Fruit fly (Drosophila melanogaster) whole organism, embryonic: ENCODE measurements around the gene CIA30.

ENCODE experiments used
- Bgb ChIP-seq: fragments of 200-800 bp; sonication (Bioruptor generic); IDR thresholded peaks from 2 replicates; pipeline ENCODE4 v1.3.6; 2022; ENCODE audit warnings: missing biosample characterization, missing genetic modification characterization; ENCODE audit not compliant: partially characterized antibody
- CG10147 ChIP-seq: fragments of 200-800 bp; sonication (Bioruptor generic); optimal IDR thresholded peaks from 2 replicates; lab custom pipeline; 2019; ENCODE audit warnings: missing biosample characterization, mild to moderate bottlenecking, missing genetic modification characterization, moderate library complexity
- CG10565 ChIP-seq: fragments of 200-800 bp; sonication (Bioruptor generic); optimal IDR thresholded peaks from 3 replicates; lab custom pipeline; 2016; ENCODE audit warnings: missing biosample characterization, mild to moderate bottlenecking, missing genetic modification characterization
- CG12219 ChIP-seq: fragments of 200-800 bp; sonication (Bioruptor generic); optimal IDR thresholded peaks from 3 replicates; lab custom pipeline; 2018; ENCODE audit warnings: missing biosample characterization, mild to moderate bottlenecking, missing genetic modification characterization
- CG14441 ChIP-seq: fragments of 200-800 bp; sonication (Bioruptor generic); IDR thresholded peaks from 2 replicates; pipeline ENCODE4 v1.3.6; 2022; ENCODE audit warnings: missing biosample characterization, missing genetic modification characterization
- CG15011 ChIP-seq: fragments of 200-800 bp; sonication (Bioruptor generic); optimal IDR thresholded peaks from 3 replicates; lab custom pipeline; 2018; ENCODE audit warnings: missing biosample characterization, mild to moderate bottlenecking, missing genetic modification characterization
- CG16779 ChIP-seq: fragments of 200-800 bp; sonication (Bioruptor generic); IDR thresholded peaks from 2 replicates; pipeline ENCODE4 v1.3.6; 2022; ENCODE audit warnings: missing biosample characterization, missing genetic modification characterization
- CG16863 ChIP-seq: fragments of 200-800 bp; sonication (Bioruptor generic); optimal IDR thresholded peaks from 3 replicates; lab custom pipeline; 2016; ENCODE audit warnings: missing biosample characterization, missing genetic modification characterization
- CG4328 ChIP-seq: fragments of 200-800 bp; sonication (Bioruptor generic); optimal IDR thresholded peaks from 3 replicates; lab custom pipeline; 2017; ENCODE audit warnings: missing biosample characterization, missing genetic modification reagents, missing genetic modification characterization
- CG43689 ChIP-seq: fragments of 200-800 bp; sonication (Bioruptor generic); IDR thresholded peaks from 2 replicates; pipeline ENCODE4 v1.3.6; 2022; ENCODE audit warnings: missing biosample characterization, missing genetic modification characterization
- CG4424 ChIP-seq: fragments of 200-800 bp; sonication (Bioruptor generic); optimal IDR thresholded peaks from 3 replicates; lab custom pipeline; 2016; ENCODE audit warnings: missing biosample characterization, missing genetic modification characterization
- CG5245 ChIP-seq: fragments of 200-800 bp; sonication (Bioruptor generic); optimal IDR thresholded peaks from 3 replicates; lab custom pipeline; 2016; ENCODE audit warnings: missing biosample characterization, missing genetic modification characterization
- CG6175 ChIP-seq: fragments of 200-800 bp; sonication (Bioruptor generic); IDR thresholded peaks from 3 replicates; pipeline ENCODE4 v1.3.6; 2022; ENCODE audit warnings: missing biosample characterization, missing genetic modification characterization
- CG6654 ChIP-seq: fragments of 200-800 bp; sonication (Bioruptor generic); optimal IDR thresholded peaks from 2 replicates; lab custom pipeline; 2017; ENCODE audit warnings: missing biosample characterization, mild to moderate bottlenecking, missing genetic modification characterization
- CG7745 ChIP-seq: fragments of 200-800 bp; sonication (Bioruptor generic); optimal IDR thresholded peaks from 2 replicates; lab custom pipeline; 2018; ENCODE audit warnings: missing biosample characterization, mild to moderate bottlenecking, missing genetic modification characterization, moderate library complexity
- CG7839 ChIP-seq: fragments of 200-800 bp; sonication (Bioruptor generic); optimal IDR thresholded peaks from 3 replicates; lab custom pipeline; 2018; ENCODE audit warnings: missing biosample characterization, mild to moderate bottlenecking, missing genetic modification characterization, moderate library complexity
- CG8290 ChIP-seq, 3 experiments: fragments of 200-800 bp; sonication (Bioruptor generic); optimal IDR thresholded peaks; 2 replicates each; lab custom pipeline; 2016 to 2019; ENCODE audit warnings: missing biosample characterization in 3 of 3, missing genetic modification characterization in 3 of 3, mild to moderate bottlenecking in 2 of 3, moderate library complexity in 1 of 3
- CG8944 ChIP-seq: fragments of 200-800 bp; sonication (Bioruptor generic); optimal IDR thresholded peaks from 3 replicates; lab custom pipeline; 2016; ENCODE audit warnings: missing biosample characterization, missing genetic modification characterization
- CG9437 ChIP-seq: fragments of 200-800 bp; sonication (Bioruptor generic); optimal IDR thresholded peaks from 2 replicates; lab custom pipeline; 2018; ENCODE audit warnings: missing biosample characterization, mild to moderate bottlenecking, missing genetic modification characterization
- CTCF ChIP-seq: fragments of 200-800 bp; sonication (Bioruptor generic); optimal IDR thresholded peaks from 2 replicates; lab custom pipeline; 2017; ENCODE audit warnings: missing biosample characterization, mild to moderate bottlenecking, missing genetic modification characterization, moderate library complexity
- Drgx ChIP-seq: fragments of 200-800 bp; sonication (Bioruptor generic); IDR thresholded peaks from 2 replicates; pipeline ENCODE4 v1.3.6; 2022; ENCODE audit warnings: missing biosample characterization, missing genetic modification characterization
- Elba2 ChIP-seq: fragments of 200-800 bp; sonication (Bioruptor generic); optimal IDR thresholded peaks from 3 replicates; lab custom pipeline; 2016; ENCODE audit warnings: missing biosample characterization, missing genetic modification characterization
- H2.0 ChIP-seq: fragments of 200-800 bp; sonication (Bioruptor generic); IDR thresholded peaks from 2 replicates; pipeline ENCODE4 v1.3.6; 2022; ENCODE audit warnings: missing biosample characterization, missing genetic modification characterization
- Hr51 ChIP-seq, 2 experiments: fragments of 200-800 bp; sonication (Bioruptor generic); optimal IDR thresholded peaks; 2 replicates in 1 of 2; 3 replicates in 1 of 2; lab custom pipeline; 2016 to 2018; ENCODE audit warnings: missing biosample characterization in 2 of 2, missing genetic modification characterization in 2 of 2, mild to moderate bottlenecking in 1 of 2, moderate library complexity in 1 of 2
- Nf-YC ChIP-seq: fragments of 200-800 bp; optimal IDR thresholded peaks from 3 replicates; lab custom pipeline; 2019; ENCODE audit warnings: missing biosample characterization, mild to moderate bottlenecking, missing genetic modification characterization, moderate library complexity
- Oli ChIP-seq: fragments of 200-800 bp; sonication (Bioruptor generic); optimal IDR thresholded peaks from 2 replicates; lab custom pipeline; 2018; ENCODE audit warnings: missing biosample characterization, mild to moderate bottlenecking, missing genetic modification characterization, moderate library complexity
- Sox102F ChIP-seq: fragments of 200-800 bp; sonication (Bioruptor generic); optimal IDR thresholded peaks from 2 replicates; lab custom pipeline; 2018; ENCODE audit warnings: missing biosample characterization, mild to moderate bottlenecking, missing genetic modification characterization, moderate library complexity
- Sry-β ChIP-seq: fragments of 200-800 bp; sonication (Bioruptor generic); optimal IDR thresholded peaks from 2 replicates; lab custom pipeline; 2018; ENCODE audit warnings: missing biosample characterization, mild to moderate bottlenecking, missing genetic modification characterization, moderate library complexity
- Ssrp ChIP-seq: fragments of 200-800 bp; sonication (Bioruptor generic); optimal IDR thresholded peaks from 2 replicates; lab custom pipeline; 2018; ENCODE audit warnings: missing biosample characterization, mild to moderate bottlenecking, missing genetic modification characterization, moderate library complexity
- amos ChIP-seq: fragments of 200-800 bp; sonication (Bioruptor generic); IDR thresholded peaks from 2 replicates; pipeline ENCODE4 v1.3.6; 2022; ENCODE audit warnings: missing biosample characterization, missing genetic modification characterization; ENCODE audit not compliant: partially characterized antibody
- bbx ChIP-seq: fragments of 200-800 bp; sonication (Bioruptor generic); IDR thresholded peaks from 2 replicates; pipeline ENCODE4 v1.3.6; 2022; ENCODE audit warnings: missing biosample characterization, missing genetic modification characterization; ENCODE audit not compliant: partially characterized antibody
- chn ChIP-seq: fragments of 200-800 bp; sonication (Bioruptor generic); optimal IDR thresholded peaks from 2 replicates; lab custom pipeline; 2016; ENCODE audit warnings: missing biosample characterization, missing genetic modification characterization
- crol ChIP-seq: fragments of 200-800 bp; sonication (Bioruptor generic); IDR thresholded peaks from 2 replicates; pipeline ENCODE4 v1.3.6; 2022; ENCODE audit warnings: missing biosample characterization, missing genetic modification characterization
- dan ChIP-seq: fragments of 200-800 bp; sonication (Bioruptor generic); IDR thresholded peaks from 2 replicates; pipeline ENCODE4 v1.3.6; 2022; ENCODE audit warnings: missing biosample characterization, missing genetic modification characterization
- emc ChIP-seq: fragments of 200-800 bp; sonication (Bioruptor generic); optimal IDR thresholded peaks from 2 replicates; lab custom pipeline; 2016; ENCODE audit warnings: missing biosample characterization, missing genetic modification characterization
- ems ChIP-seq: fragments of 200-800 bp; sonication (Bioruptor generic); optimal IDR thresholded peaks from 3 replicates; lab custom pipeline; 2016; ENCODE audit warnings: missing biosample characterization, missing genetic modification characterization
- gem ChIP-seq: fragments of 200-800 bp; sonication (Bioruptor generic); optimal IDR thresholded peaks from 2 replicates; lab custom pipeline; 2019; ENCODE audit warnings: missing biosample characterization, mild to moderate bottlenecking, missing genetic modification characterization, moderate library complexity
- gsb ChIP-seq: fragments of 200-800 bp; sonication (Bioruptor generic); IDR thresholded peaks from 2 replicates; pipeline ENCODE4 v1.3.6; 2022; ENCODE audit warnings: missing biosample characterization, missing genetic modification characterization
- inv ChIP-seq: fragments of 200-800 bp; sonication (Bioruptor generic); IDR thresholded peaks from 2 replicates; pipeline ENCODE4 v1.3.6; 2022; ENCODE audit warnings: missing biosample characterization, missing genetic modification characterization; ENCODE audit not compliant: partially characterized antibody
- odd ChIP-seq: fragments of 200-800 bp; sonication (Bioruptor generic); optimal IDR thresholded peaks from 2 replicates; lab custom pipeline; 2017; ENCODE audit warnings: missing biosample characterization, mild to moderate bottlenecking, missing genetic modification characterization
- peb ChIP-seq: fragments of 200-800 bp; sonication (Bioruptor generic); IDR thresholded peaks from 2 replicates; pipeline ENCODE4 v1.3.6; 2022; ENCODE audit warnings: missing biosample characterization, missing genetic modification characterization
- pros ChIP-seq: fragments of 200-800 bp; sonication (Bioruptor generic); optimal IDR thresholded peaks from 3 replicates; lab custom pipeline; 2019; ENCODE audit warnings: missing biosample characterization, mild to moderate bottlenecking, missing genetic modification characterization, moderate library complexity
- row ChIP-seq: fragments of 200-800 bp; sonication (Bioruptor generic); IDR thresholded peaks from 3 replicates; pipeline ENCODE4 v1.3.6; 2022; ENCODE audit warnings: missing biosample characterization, missing genetic modification characterization
- sens ChIP-seq: fragments of 200-800 bp; sonication (Bioruptor generic); peaks from one replicate; lab custom pipeline; 2016; ENCODE audit warnings: missing biosample characterization, missing genetic modification characterization
- tgo ChIP-seq: fragments of 200-800 bp; sonication (Bioruptor generic); IDR thresholded peaks from 3 replicates; pipeline ENCODE4 v1.3.6; 2022; ENCODE audit warnings: missing biosample characterization, missing genetic modification characterization
- tna ChIP-seq: fragments of 200-800 bp; sonication (Bioruptor generic); IDR thresholded peaks from 2 replicates; pipeline ENCODE4 v1.3.6; 2022; ENCODE audit warnings: missing biosample characterization, missing genetic modification characterization; ENCODE audit not compliant: partially characterized antibody
- toy ChIP-seq: fragments of 200-800 bp; sonication (Bioruptor generic); IDR thresholded peaks from 2 replicates; pipeline ENCODE4 v1.3.6; 2022; ENCODE audit warnings: missing biosample characterization, missing genetic modification characterization
- trem ChIP-seq: fragments of 200-800 bp; optimal IDR thresholded peaks from 3 replicates; lab custom pipeline; 2019; ENCODE audit warnings: missing biosample characterization, mild to moderate bottlenecking, missing genetic modification characterization, moderate library complexity
- unpg ChIP-seq: fragments of 200-800 bp; sonication (Bioruptor generic); optimal IDR thresholded peaks from 3 replicates; lab custom pipeline; 2018; ENCODE audit warnings: missing biosample characterization, mild to moderate bottlenecking, missing genetic modification characterization, moderate library complexity
- wor ChIP-seq: fragments of 200-800 bp; sonication (Bioruptor generic); IDR thresholded peaks from 2 replicates; pipeline ENCODE4 v1.3.6; 2022; ENCODE audit warnings: missing biosample characterization, missing genetic modification characterization

Gene CIA30

DNA sequence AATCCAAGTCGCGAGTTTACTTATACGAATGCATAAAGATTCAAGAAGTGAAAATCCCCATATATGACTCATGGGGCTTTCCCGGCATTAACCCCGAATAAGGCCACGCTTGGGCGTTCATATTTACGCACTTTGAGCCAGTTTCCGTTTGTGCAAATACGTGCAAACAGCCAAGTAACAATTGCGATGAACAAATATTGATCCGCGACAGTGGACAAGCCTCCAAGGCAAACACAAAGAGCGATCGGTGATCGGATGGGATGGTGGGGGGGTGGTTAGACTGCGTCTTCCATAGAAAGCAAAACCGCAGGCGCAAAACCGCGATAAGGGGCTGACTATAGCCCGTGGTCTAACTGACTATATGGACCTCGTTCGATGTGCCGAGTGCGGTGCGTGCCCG, 20.5 kb downstream of the CIA30 start (continued):
- TF ChIP-seq trem (no peak), Nf-YC (no peak), Bgb (GFP tag; lab: Robert Waterston, UW) (0 out of 2 replicates have a peak, but pooled peaks have one; percentile 13), chn (GFP tag; lab: Kevin White, UChicago) (no peak), emc (no peak), amos (GFP tag; lab: Robert Waterston, UW) (no peak), tna (no peak), Elba2 (no peak)

DNA sequence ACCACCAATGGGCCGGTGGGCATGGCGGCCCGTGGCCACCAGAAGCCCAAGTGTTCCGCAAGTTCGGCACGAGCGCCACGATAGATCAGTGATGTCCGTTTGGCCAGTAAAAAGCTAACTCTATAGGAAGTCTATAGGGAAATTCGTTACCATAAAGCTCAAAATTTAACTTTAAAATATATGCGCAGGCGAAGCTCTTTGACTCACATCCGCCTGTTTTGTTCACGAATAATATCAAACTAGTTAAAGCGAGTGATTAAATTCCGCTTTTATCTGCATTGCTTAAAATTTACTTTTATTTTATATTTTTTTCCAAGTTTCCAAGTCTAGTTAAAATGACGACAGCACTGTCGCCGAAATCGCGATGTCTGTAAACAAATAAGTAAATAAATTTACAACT, 20.9 kb downstream of the CIA30 start:
- TF ChIP-seq Hr51 (GFP tag; optimal IDR thresholded peaks at IDR 0.05; lab: Kevin White, UChicago) = peak in 1 of 2 experiments; percentile 6
- peak; percentile 3 for TF ChIP-seq Sox102F (GFP tag; lab: Kevin White, UChicago)
- no peak for TF ChIP-seq CG10565 (GFP tag; lab: Kevin White, UChicago)
- TF ChIP-seq wor (GFP tag; lab: Robert Waterston, UW) = no peak
- TF ChIP-seq Oli (tag; lab: Kevin White, UChicago) = peak; percentile 21
- no peak for TF ChIP-seq CG5245
- no peak for TF ChIP-seq pros
- no peak for TF ChIP-seq CG8944 (GFP tag; lab: Kevin White, UChicago)
- TF ChIP-seq CG4328 (GFP tag; lab: Kevin White, UChicago) = no peak
- no peak for TF ChIP-seq CG16779 (GFP tag; lab: Robert Waterston, UW)
- TF ChIP-seq inv (GFP tag; lab: Robert Waterston, UW) = no peak
- TF ChIP-seq CTCF (GFP tag; lab: Kevin White, UChicago) = no peak
- peak; percentile 3 for TF ChIP-seq unpg
- TF ChIP-seq sens (GFP tag; lab: Kevin White, UChicago) = peak; percentile 44
- peak; percentile 29; the same call in 1 of the 3 replicates for TF ChIP-seq row (GFP tag; lab: Robert Waterston, UW)
- no peak for TF ChIP-seq toy (GFP tag; lab: Robert Waterston, UW)
- TF ChIP-seq ems (GFP tag; lab: Kevin White, UChicago) = no peak
- TF ChIP-seq Ssrp (tag; lab: Kevin White, UChicago) = peak; percentile 2
- no peak for TF ChIP-seq odd (GFP tag; lab: Kevin White, UChicago)
- TF ChIP-seq CG7839 (tag; lab: Kevin White, UChicago) = peak; percentile 5
- TF ChIP-seq Sry-β (GFP tag; lab: Kevin White, UChicago) = peak; percentile 44
- TF ChIP-seq Drgx (GFP tag; lab: Robert Waterston, UW) = peak; percentile 25; the same call in 1 of the 2 replicates
- TF ChIP-seq tgo = no peak
- TF ChIP-seq H2.0 (GFP tag; lab: Robert Waterston, UW) = no peak
- peak; percentile 35 for TF ChIP-seq gem (tag; lab: Kevin White, UChicago)
- no peak for TF ChIP-seq CG10147
- TF ChIP-seq CG8290 (GFP tag; optimal IDR thresholded peaks at IDR 0.05; lab: Kevin White, UChicago) = no peak
- TF ChIP-seq CG8290 (tag; optimal IDR thresholded peaks at IDR 0.05; lab: Kevin White, UChicago) = no peak
- no peak for TF ChIP-seq CG16863 (GFP tag; lab: Kevin White, UChicago)
- TF ChIP-seq, all 482 proteins: peak for 11

DNA sequence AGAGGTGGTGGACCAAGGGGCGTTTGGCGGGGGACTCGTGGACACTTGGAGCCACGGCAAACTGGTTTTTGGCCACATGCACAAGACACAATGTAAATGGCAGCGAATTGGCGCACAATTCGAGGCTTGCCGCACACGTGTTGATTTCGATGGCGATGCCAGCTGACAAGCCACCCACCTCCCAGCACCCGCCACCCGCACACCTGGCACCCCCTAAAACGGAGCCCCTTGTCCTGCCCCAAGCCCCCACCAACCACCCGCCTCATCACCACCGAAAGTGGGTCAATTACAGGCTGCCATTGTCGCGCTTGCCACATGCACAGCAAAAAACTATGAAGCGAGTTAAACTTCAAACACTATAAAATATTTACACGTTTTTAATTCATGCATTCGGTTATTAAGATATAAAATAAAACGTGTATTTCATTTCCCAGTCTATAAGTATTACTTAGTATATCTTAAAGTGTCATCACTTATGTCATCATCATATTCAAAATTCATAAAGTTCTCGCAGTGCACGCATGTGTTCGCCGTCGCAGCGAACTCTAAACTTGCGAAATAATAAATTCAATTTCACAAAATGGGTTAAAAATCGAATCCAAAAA, 21.5 kb downstream of the CIA30 start:
- no peak for TF ChIP-seq CG14441 (GFP tag; lab: Robert Waterston, UW)
- TF ChIP-seq peb = no peak
- no peak for TF ChIP-seq CG9437 (GFP tag; lab: Kevin White, UChicago)
- TF ChIP-seq CG43689 = no peak
- no peak for TF ChIP-seq CG15011
- TF ChIP-seq CG4424 = no peak
- no peak for TF ChIP-seq gsb (GFP tag; lab: Robert Waterston, UW)
- no peak for TF ChIP-seq CG12219 (GFP tag; lab: Kevin White, UChicago)
- no peak for TF ChIP-seq bbx (GFP tag; lab: Robert Waterston, UW)
- no peak for TF ChIP-seq CG7745 (tag; lab: Kevin White, UChicago)
- no peak for TF ChIP-seq CG6654 (GFP tag; lab: Kevin White, UChicago)
- TF ChIP-seq CG6175 (GFP tag; lab: Robert Waterston, UW) = 0 out of 3 replicates have a peak, but pooled peaks have one; percentile 35
- peak; percentile 53 for TF ChIP-seq row (GFP tag; lab: Robert Waterston, UW)
- 0 out of 2 replicates have a peak, but pooled peaks have one; percentile 4 for TF ChIP-seq dan (GFP tag; lab: Robert Waterston, UW)
- peak; percentile 81 for TF ChIP-seq crol (GFP tag; lab: Robert Waterston, UW)
